Fruit fly (Drosophila melanogaster) whole organism, wandering third instar larva: Measurements from ENCODE around the gene CG44004.
A peak's percentile ranks its signal among the peaks of the same experiment; 100 is the strongest.

Experiments
- Abd-B ChIP-seq: fragments of >200 bp; optimal IDR thresholded peaks from 2 replicates; lab custom pipeline; 2017; ENCODE audit warnings: missing biosample characterization, missing genetic modification characterization
- CG9705 ChIP-seq: fragments of 200-800 bp; sonication (Bioruptor generic); optimal IDR thresholded peaks from 2 replicates; lab custom pipeline; 2018; ENCODE audit warnings: missing biosample characterization, mild to moderate bottlenecking, missing genetic modification characterization
- CrebA ChIP-seq: fragments of 200-800 bp; sonication (Bioruptor generic); optimal IDR thresholded peaks from 2 replicates; lab custom pipeline; 2016; ENCODE audit warnings: missing biosample characterization, mild to moderate bottlenecking, missing genetic modification characterization, borderline replicate concordance
- Dfd ChIP-seq: fragments of >200 bp; optimal IDR thresholded peaks from 2 replicates; lab custom pipeline; 2017; ENCODE audit warnings: missing biosample characterization, missing genetic modification characterization
- Dif ChIP-seq: fragments of 200-275, 200-300 bp; sonication (Bioruptor generic); optimal IDR thresholded peaks from 2 replicates; lab custom pipeline; 2018; ENCODE audit warnings: missing biosample characterization, missing genetic modification characterization; ENCODE audit not compliant: partially characterized antibody
- GATAd ChIP-seq: sonication (Bioruptor generic); optimal IDR thresholded peaks from 2 replicates; lab custom pipeline; 2016; ENCODE audit warnings: missing biosample characterization, missing genetic modification characterization
- Hnf4 ChIP-seq: fragments of 200-800 bp; sonication (Bioruptor generic); optimal IDR thresholded peaks from 2 replicates; lab custom pipeline; 2016; ENCODE audit warnings: missing biosample characterization, mild to moderate bottlenecking, missing genetic modification characterization
- Hr78 ChIP-seq: fragments of >200 bp; optimal IDR thresholded peaks from 2 replicates; lab custom pipeline; 2017; ENCODE audit warnings: missing biosample characterization, missing genetic modification characterization
- Hr83 ChIP-seq: fragments of 200-300 bp; sonication (Bioruptor generic); optimal IDR thresholded peaks from 2 replicates; lab custom pipeline; 2016; ENCODE audit warnings: missing biosample characterization, mild to moderate bottlenecking, missing genetic modification characterization, moderate library complexity; ENCODE audit not compliant: poor library complexity, severe bottlenecking
- Mio ChIP-seq: sonication (Bioruptor generic); optimal IDR thresholded peaks from 2 replicates; lab custom pipeline; 2016; ENCODE audit warnings: missing biosample characterization, missing genetic modification characterization
- Myc ChIP-seq: fragments of >200 bp; optimal IDR thresholded peaks from 2 replicates; lab custom pipeline; 2017
- N ChIP-seq: fragments of >200 bp; optimal IDR thresholded peaks from 2 replicates; lab custom pipeline; 2018; ENCODE audit warnings: missing biosample characterization, missing external identifiers, missing genetic modification characterization
- OdsH ChIP-seq: fragments of 200-800 bp; sonication (Bioruptor generic); optimal IDR thresholded peaks from 2 replicates; lab custom pipeline; 2016; ENCODE audit warnings: missing biosample characterization, mild to moderate bottlenecking, missing genetic modification characterization
- Rel ChIP-seq, 2 experiments: fragments of 200-800 bp; sonication (Bioruptor generic) in 1 of 2; optimal IDR thresholded peaks; 2 replicates in 1 of 2; 3 replicates in 1 of 2; lab custom pipeline; 2016 to 2019; ENCODE audit warnings: mild to moderate bottlenecking in 2 of 2, missing biosample characterization in 2 of 2, missing genetic modification characterization in 2 of 2, moderate library complexity in 1 of 2
- dl ChIP-seq, 2 experiments: fragments of 175-275, 200-275 bp in 1 of 2; fragments of 200-275 bp in 1 of 2; sonication (Bioruptor generic); optimal IDR thresholded peaks; lab custom pipeline; 2018; ENCODE audit warnings: mild to moderate bottlenecking in 2 of 2, missing biosample characterization in 2 of 2, missing genetic modification characterization in 2 of 2, moderate library complexity in 2 of 2; ENCODE audit not compliant: partially characterized antibody in 2 of 2, insufficient read depth in 1 of 2
- ey ChIP-seq: fragments of 200-800 bp; sonication (Bioruptor generic); optimal IDR thresholded peaks from 2 replicates; lab custom pipeline; 2016; ENCODE audit warnings: missing biosample characterization, missing genetic modification characterization
- foxo ChIP-seq, 2 experiments: fragments of 200-800 bp; sonication (Bioruptor generic); optimal IDR thresholded peaks; 2 replicates in 1 of 2; 3 replicates in 1 of 2; lab custom pipeline; 2016 to 2017; ENCODE audit warnings: missing biosample characterization in 2 of 2, missing genetic modification characterization in 2 of 2
- fru ChIP-seq: fragments of 200-800 bp; sonication (Bioruptor generic); optimal IDR thresholded peaks from 3 replicates; lab custom pipeline; 2016; ENCODE audit warnings: missing biosample characterization, mild to moderate bottlenecking, missing genetic modification characterization
- lola ChIP-seq: fragments of >200 bp; optimal IDR thresholded peaks from 2 replicates; lab custom pipeline; 2017; ENCODE audit warnings: missing biosample characterization, missing genetic modification characterization
- pan ChIP-seq: fragments of >200 bp; optimal IDR thresholded peaks from 2 replicates; lab custom pipeline; 2017
- psq ChIP-seq: fragments of 200-800 bp; sonication (Bioruptor generic); optimal IDR thresholded peaks from 3 replicates; lab custom pipeline; 2017; ENCODE audit warnings: missing biosample characterization, mild to moderate bottlenecking, missing genetic modification characterization, moderate library complexity
- rgr ChIP-seq: fragments of 200-800 bp; sonication (Bioruptor generic); optimal IDR thresholded peaks from 3 replicates; lab custom pipeline; 2016; ENCODE audit warnings: missing biosample characterization, mild to moderate bottlenecking, missing genetic modification characterization
- sage ChIP-seq: fragments of 200-800 bp; sonication (Bioruptor generic); optimal IDR thresholded peaks from 2 replicates; lab custom pipeline; 2016; ENCODE audit warnings: missing biosample characterization, mild to moderate bottlenecking, missing genetic modification characterization
- woc ChIP-seq: sonication (Bioruptor generic); optimal IDR thresholded peaks from 2 replicates; lab custom pipeline; 2016; ENCODE audit warnings: missing biosample characterization, mild to moderate bottlenecking, missing genetic modification characterization

Gene CG44004

dm6 chr3L:18099715-18100114, 26.1 kb upstream of the CG44004 start (continued):
- TF ChIP-seq ey (peak; percentile 46), sage (GFP tag; lab: Kevin White, UChicago) (no peak), Abd-B (GFP tag; lab: Kevin White, UChicago) (no peak), OdsH (GFP tag; lab: Kevin White, UChicago) (peak; percentile 10), Hnf4 (GFP tag; lab: Kevin White, UChicago) (no peak), N (GFP tag; lab: Kevin White, UChicago) (no peak), CrebA (no peak), woc (GFP tag; lab: Kevin White, UChicago) (no peak), lola (GFP tag; lab: Kevin White, UChicago) (no peak), Mio (GFP tag; lab: Kevin White, UChicago) (no peak), dl (GFP tag; optimal IDR thresholded peaks at IDR 0.05; lab: Kevin White, UChicago; ENCODE audit: insufficient read depth in 1 of 2, partially characterized antibody in 2 of 2) (no peak), foxo (GFP tag; optimal IDR thresholded peaks at IDR 0.05; lab: Kevin White, UChicago) (peak in 1 of 2 experiments; percentile 43), GATAd (no peak)

dm6 chr3L:18096726-18097125, 23.1 kb upstream of the CG44004 start:
- TF ChIP-seq CG9705 (GFP tag; lab: Kevin White, UChicago) (no peak), GATAd (no peak), ey (no peak), woc (GFP tag; lab: Kevin White, UChicago) (no peak), sage (GFP tag; lab: Kevin White, UChicago) (no peak)

dm6 chr3L:18093875-18094274, 20.2 kb upstream of the CG44004 start:
- TF ChIP-seq dl (GFP tag; optimal IDR thresholded peaks at IDR 0.05; lab: Kevin White, UChicago; ENCODE audit: insufficient read depth in 1 of 2, partially characterized antibody in 2 of 2) (no peak), Hr78 (GFP tag; lab: Kevin White, UChicago) (no peak), psq (GFP tag; lab: Kevin White, UChicago) (no peak), OdsH (GFP tag; lab: Kevin White, UChicago) (no peak), CrebA (no peak), foxo (GFP tag; optimal IDR thresholded peaks at IDR 0.05; lab: Kevin White, UChicago) (no peak), Dif (GFP tag; lab: Kevin White, UChicago) (no peak)
- TF ChIP-seq, all 38 proteins: peak for 0

dm6 chr3L:18088027-18088426, 14.4 kb upstream of the CG44004 start:
- TF ChIP-seq Myc (lab: Kevin White, UChicago) (peak; percentile 43), Hnf4 (GFP tag; lab: Kevin White, UChicago) (no peak), N (GFP tag; lab: Kevin White, UChicago) (peak; percentile 88)
- TF ChIP-seq, all 38 proteins: peak for 2

- TF ChIP-seq foxo (GFP tag; optimal IDR thresholded peaks at IDR 0.05; lab: Kevin White, UChicago) = no peak
- TF ChIP-seq Rel (GFP tag; optimal IDR thresholded peaks at IDR 0.05; lab: Kevin White, UChicago) = no peak
- TF ChIP-seq Rel (tag; optimal IDR thresholded peaks at IDR 0.05; lab: Kevin White, UChicago) = peak; percentile 79
- peak; percentile 6 for TF ChIP-seq rgr (GFP tag; lab: Kevin White, UChicago)
Observed at dm6 chr3L:18086754-18087685, 13.4 kb upstream of the CG44004 start, which contains the start of gene CG34253. Gene CG34253, minus strand, starts transcription at chr3L:18087320.

dm6 chr3L:18083994-18084393, 10.3 kb upstream of the CG44004 start:
- TF ChIP-seq Dfd (GFP tag; lab: Kevin White, UChicago) (no peak), woc (GFP tag; lab: Kevin White, UChicago) (no peak), Hr83 (GFP tag; lab: Kevin White, UChicago) (no peak), CrebA (no peak), pan (no peak), OdsH (GFP tag; lab: Kevin White, UChicago) (no peak), sage (GFP tag; lab: Kevin White, UChicago) (no peak), fru (GFP tag; lab: Kevin White, UChicago) (no peak), Dif (GFP tag; lab: Kevin White, UChicago) (no peak), ey (no peak), Hr78 (GFP tag; lab: Kevin White, UChicago) (no peak), foxo (GFP tag; optimal IDR thresholded peaks at IDR 0.05; lab: Kevin White, UChicago) (no peak), dl (GFP tag; optimal IDR thresholded peaks at IDR 0.05; lab: Kevin White, UChicago; ENCODE audit: insufficient read depth in 1 of 2, partially characterized antibody in 2 of 2) (no peak), Myc (lab: Kevin White, UChicago) (no peak), CG9705 (GFP tag; lab: Kevin White, UChicago) (no peak)
